Worm (Caenorhabditis elegans) whole organism, mixed stage, embryonic: ENCODE results near the gene par-4.

Experiments used
- blmp-1 ChIP-seq: fragments of 150-350 bp; optimal IDR thresholded peaks from 2 replicates; lab custom pipeline; 2014; ENCODE audit warnings: missing biosample characterization, missing genetic modification characterization
- ceh-83 ChIP-seq: fragments of 200-800 bp; sonication (Bioruptor generic); optimal IDR thresholded peaks from 2 replicates; lab custom pipeline; 2018; ENCODE audit warnings: mild to moderate bottlenecking, missing genetic modification characterization, missing compliant biosample characterization
- elt-1 ChIP-seq: sonication (generic microtip); optimal IDR thresholded peaks from 2 replicates; lab custom pipeline; 2017; ENCODE audit warnings: missing genetic modification characterization, mild to moderate bottlenecking, missing compliant biosample characterization, antibody characterized with exemption, moderate library complexity, borderline replicate concordance; ENCODE audit not compliant: insufficient read depth
- elt-3 ChIP-seq: fragments of 150-350 bp; optimal IDR thresholded peaks from 2 replicates; lab custom pipeline; 2014; ENCODE audit warnings: missing biosample characterization, missing genetic modification characterization
- lin-13 ChIP-seq: fragments of 150-350 bp; optimal IDR thresholded peaks from 2 replicates; lab custom pipeline; 2014; ENCODE audit warnings: missing biosample characterization, missing genetic modification characterization
- lsy-2 ChIP-seq: fragments of 150-350 bp; optimal IDR thresholded peaks from 2 replicates; lab custom pipeline; 2014; ENCODE audit warnings: missing biosample characterization, missing genetic modification characterization
- mab-5 ChIP-seq: fragments of 150-350 bp; optimal IDR thresholded peaks from 2 replicates; lab custom pipeline; 2014; ENCODE audit warnings: missing biosample characterization, missing genetic modification characterization
- mep-1 ChIP-seq: fragments of 150-350 bp; optimal IDR thresholded peaks from 2 replicates; lab custom pipeline; 2017; ENCODE audit warnings: missing biosample characterization, missing genetic modification reagents, missing genetic modification characterization, inconsistent platforms
- nhr-237 ChIP-seq: fragments of 150-350 bp; optimal IDR thresholded peaks from 2 replicates; lab custom pipeline; 2014; ENCODE audit warnings: missing biosample characterization, missing genetic modification characterization
- pha-4 ChIP-seq: fragments of 150-350 bp; optimal IDR thresholded peaks from 2 replicates; lab custom pipeline; 2018; ENCODE audit warnings: missing biosample characterization, missing genetic modification reagents, missing genetic modification characterization
- sem-2 ChIP-seq: fragments of 200-800 bp; sonication (Bioruptor generic); optimal IDR thresholded peaks from 2 replicates; lab custom pipeline; 2018; ENCODE audit warnings: mild to moderate bottlenecking, missing genetic modification characterization, missing compliant biosample characterization

ce11 chrV:18128545-18128944 lies 30.1 kb downstream of the par-4 start:
- no peak for TF ChIP-seq lin-13 (tag; lab: Kevin White, UChicago)
- no peak for TF ChIP-seq mab-5
- no peak for TF ChIP-seq ceh-83 (GFP tag; lab: Kevin White, UChicago)
- TF ChIP-seq nhr-237 (tag; lab: Kevin White, UChicago) = no peak
- no peak for TF ChIP-seq elt-3
- TF ChIP-seq sem-2 (GFP tag; lab: Kevin White, UChicago) = no peak
- TF ChIP-seq blmp-1 (tag; lab: Kevin White, UChicago) = no peak
- TF ChIP-seq mep-1 = no peak
- no peak for TF ChIP-seq lsy-2 (tag; lab: Kevin White, UChicago)
- TF ChIP-seq elt-1 (tag; lab: Kevin White, UChicago) = no peak
- TF ChIP-seq pha-4 = no peak
